Worm (Caenorhabditis elegans) whole organism, L1 larva: ENCODE data around the gene Y54H5A.2.

Experiments
- fkh-10 ChIP-seq: sonication (generic microtip); optimal IDR thresholded peaks from 2 replicates; lab custom pipeline; 2017; ENCODE audit warnings: missing biosample characterization, missing genetic modification reagents, missing genetic modification characterization
- mep-1 ChIP-seq: fragments of 150-350 bp; optimal IDR thresholded peaks from 2 replicates; lab custom pipeline; 2014; ENCODE audit warnings: missing biosample characterization, missing genetic modification characterization

- no peak for TF ChIP-seq mep-1 (tag; lab: Kevin White, UChicago)
- no peak for TF ChIP-seq fkh-10 (GFP tag; lab: Kevin White, UChicago)
These were observed 59.9 kb downstream of the Y54H5A.2 start for ce11 chrIII:5089489-5089888.
